Fruit fly (Drosophila melanogaster): Measurements from ENCODE around the gene pasha.

The pasha gene

DNA sequence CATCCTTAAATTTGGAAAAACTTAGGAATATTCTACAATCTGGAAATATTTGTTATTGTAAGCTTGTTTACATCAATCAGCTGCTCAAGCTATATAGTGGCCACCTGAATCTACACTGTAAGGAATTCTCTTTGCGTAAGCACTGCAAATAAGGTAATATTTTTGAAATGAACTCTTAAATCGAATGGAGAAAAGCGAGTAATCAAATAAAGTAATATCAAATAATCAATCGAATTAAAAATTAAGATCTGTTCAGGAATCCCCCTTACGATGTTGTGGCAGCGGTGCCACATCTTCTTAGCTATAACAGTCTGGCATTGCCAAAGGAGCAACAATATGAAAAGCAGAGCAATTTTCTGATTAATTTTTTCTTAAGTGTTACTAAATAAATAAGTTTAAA is 1.8 kb upstream of the pasha start, which contains the start of the genes Mnat9 and CG1792 (continued):
- TF ChIP-seq vfl (GFP tag; optimal IDR thresholded peaks at IDR 0.05): peak; percentile 99
- peak; percentile 97 for TF ChIP-seq trh (GFP tag; optimal IDR thresholded peaks at IDR 0.05)
- TF ChIP-seq gfzf (GFP tag; optimal IDR thresholded peaks at IDR 0.05): peak; percentile 54
- peak; percentile 96 for TF ChIP-seq Mad (GFP tag; optimal IDR thresholded peaks at IDR 0.05)
- TF ChIP-seq PHDP (tag; optimal IDR thresholded peaks at IDR 0.05): peak; percentile 98
- peak; percentile 95 for TF ChIP-seq CG6254 (GFP tag; optimal IDR thresholded peaks at IDR 0.05)
- no peak; the same call in 1 of the 2 replicates for TF ChIP-seq amos (GFP tag; IDR thresholded peaks at IDR 0.05; ENCODE audit: partially characterized antibody)
- TF ChIP-seq pnt (GFP tag; optimal IDR thresholded peaks at IDR 0.05): peak; percentile 99
- TF ChIP-seq ttk (GFP tag; IDR thresholded peaks at IDR 0.05): peak; percentile 99
- peak; percentile 99 for TF ChIP-seq row (GFP tag; IDR thresholded peaks at IDR 0.05)
- no peak for TF ChIP-seq CG1832 (GFP tag; optimal IDR thresholded peaks at IDR 0.05)
- TF ChIP-seq CTCF (GFP tag; optimal IDR thresholded peaks at IDR 0.05): peak; percentile 66
- peak; percentile 97 for TF ChIP-seq CG10959 (GFP tag; IDR thresholded peaks at IDR 0.05)
- peak; percentile 97 for TF ChIP-seq pb (GFP tag; optimal IDR thresholded peaks at IDR 0.05)
- TF ChIP-seq slbo (GFP tag; IDR thresholded peaks at IDR 0.05): peak; percentile 100
- peak; percentile 98 for TF ChIP-seq CG8924 (tag; optimal IDR thresholded peaks at IDR 0.05)
- peak; percentile 99 for TF ChIP-seq Bteb2 (GFP tag; optimal IDR thresholded peaks at IDR 0.05)
- peak; percentile 99 for TF ChIP-seq CG4617 (GFP tag; optimal IDR thresholded peaks at IDR 0.05; ENCODE audit: borderline replicate concordance)
- TF ChIP-seq CG6683 (GFP tag; optimal IDR thresholded peaks at IDR 0.05): peak; percentile 94
- peak; percentile 99 for TF ChIP-seq chn (GFP tag; optimal IDR thresholded peaks at IDR 0.05)
- TF ChIP-seq Hr3 (GFP tag; optimal IDR thresholded peaks at IDR 0.05): peak; percentile 98
- peak; percentile 99 for TF ChIP-seq GATAe (GFP tag; conservative IDR thresholded peaks at IDR 0.05)
- peak; percentile 98 for TF ChIP-seq fd3F (GFP tag; optimal IDR thresholded peaks at IDR 0.05)
- TF ChIP-seq CG12391 (tag; optimal IDR thresholded peaks at IDR 0.05): peak; percentile 99
- TF ChIP-seq Bgb (GFP tag; IDR thresholded peaks at IDR 0.05; ENCODE audit: partially characterized antibody): no peak
- TF ChIP-seq CG1603 (tag; optimal IDR thresholded peaks at IDR 0.05): peak; percentile 99
- TF ChIP-seq CG1602 (GFP tag; optimal IDR thresholded peaks at IDR 0.05): peak; percentile 99
- TF ChIP-seq rib (GFP tag; IDR thresholded peaks at IDR 0.05): peak; percentile 99
- peak; percentile 99 for TF ChIP-seq Gug (GFP tag; IDR thresholded peaks at IDR 0.05)
- TF ChIP-seq br (optimal IDR thresholded peaks at IDR 0.05): no peak
- peak; percentile 62 for TF ChIP-seq pfk (GFP tag; optimal IDR thresholded peaks at IDR 0.05)
- TF ChIP-seq sim (GFP tag; IDR thresholded peaks at IDR 0.05): peak; percentile 97
- peak; percentile 97 for TF ChIP-seq CG3838 (GFP tag; optimal IDR thresholded peaks at IDR 0.05)
- TF ChIP-seq onecut (GFP tag; IDR thresholded peaks at IDR 0.05): peak; percentile 96
- TF ChIP-seq CG17385 (GFP tag; optimal IDR thresholded peaks at IDR 0.05): peak; percentile 95
- peak; percentile 84 for TF ChIP-seq CG15073 (GFP tag; optimal IDR thresholded peaks at IDR 0.05)
- peak; percentile 99 for TF ChIP-seq CG14667 (GFP tag; IDR thresholded peaks at IDR 0.05)
- TF ChIP-seq klu (GFP tag; IDR thresholded peaks at IDR 0.05): peak; percentile 97
- peak; percentile 94 for TF ChIP-seq CG4707 (GFP tag; optimal IDR thresholded peaks at IDR 0.05)
- TF ChIP-seq E2f2 (GFP tag; IDR thresholded peaks at IDR 0.05): peak; percentile 86
- peak; percentile 99 for TF ChIP-seq CG9609 (GFP tag; optimal IDR thresholded peaks at IDR 0.05)
- peak; percentile 98 for TF ChIP-seq disco-r (GFP tag; optimal IDR thresholded peaks at IDR 0.05)
- peak; percentile 99 for TF ChIP-seq CG14050 (GFP tag; IDR thresholded peaks at IDR 0.05)
- TF ChIP-seq CG16863 (GFP tag; optimal IDR thresholded peaks at IDR 0.05): peak; percentile 99
- TF ChIP-seq CG10274 (GFP tag; optimal IDR thresholded peaks at IDR 0.05): peak; percentile 87
- TF ChIP-seq ase (GFP tag; IDR thresholded peaks at IDR 0.05): peak; percentile 99
- TF ChIP-seq D (optimal IDR thresholded peaks at IDR 0.05): no peak
- peak; percentile 96 for TF ChIP-seq D (GFP tag; optimal IDR thresholded peaks at IDR 0.05)
- peak; percentile 98 for TF ChIP-seq so (GFP tag; IDR thresholded peaks at IDR 0.05)
- peak; percentile 96 for TF ChIP-seq ham (GFP tag; IDR thresholded peaks at IDR 0.05)
- peak; percentile 99 for TF ChIP-seq chm (GFP tag; IDR thresholded peaks at IDR 0.05)
- TF ChIP-seq Ssrp (tag; optimal IDR thresholded peaks at IDR 0.05): peak; percentile 99
- TF ChIP-seq CG13424 (tag; optimal IDR thresholded peaks at IDR 0.05): peak; percentile 98

All from whole organism, embryonic.